Fruit fly (Drosophila melanogaster) whole organism, embryonic: ENCODE data around the gene Nf-YC.

Experiments
- Adf1 ChIP-seq: fragments of 200-800 bp; sonication (Bioruptor generic); IDR thresholded peaks from 2 replicates; pipeline ENCODE4 v1.3.6; 2022; ENCODE audit warnings: missing biosample characterization, missing genetic modification characterization
- Asciz ChIP-seq: fragments of 200-800 bp; sonication (Bioruptor generic); optimal IDR thresholded peaks from 2 replicates; lab custom pipeline; 2017; ENCODE audit warnings: missing biosample characterization, mild to moderate bottlenecking, missing genetic modification characterization, missing genetic modification reagents
- BEAF-32 ChIP-seq: fragments of 200-800 bp; sonication (Bioruptor generic); optimal IDR thresholded peaks from 3 replicates; lab custom pipeline; 2017; ENCODE audit warnings: missing biosample characterization, missing genetic modification characterization, mild to moderate bottlenecking, moderate library complexity, missing genetic modification reagents
- CG10543 ChIP-seq: fragments of 200-800 bp; sonication (Bioruptor generic); optimal IDR thresholded peaks from 3 replicates; lab custom pipeline; 2017; ENCODE audit warnings: missing biosample characterization, mild to moderate bottlenecking, missing genetic modification characterization, moderate library complexity
- CG11398 ChIP-seq: fragments of 200-800 bp; sonication (Bioruptor generic); optimal IDR thresholded peaks from 2 replicates; lab custom pipeline; 2016; ENCODE audit warnings: missing biosample characterization, missing genetic modification characterization
- CG11456 ChIP-seq: fragments of 200-800 bp; sonication (Bioruptor generic); IDR thresholded peaks from 3 replicates; pipeline ENCODE4 v1.3.6; 2022; ENCODE audit warnings: missing biosample characterization, missing genetic modification characterization
- CG11696 ChIP-seq: fragments of 200-800 bp; sonication (Bioruptor generic); IDR thresholded peaks from 2 replicates; pipeline ENCODE4 v1.3.6; 2022; ENCODE audit warnings: missing biosample characterization, missing genetic modification characterization
- CG12299 ChIP-seq: fragments of 200-800 bp; sonication (Bioruptor generic); optimal IDR thresholded peaks from 2 replicates; lab custom pipeline; 2018; ENCODE audit warnings: missing biosample characterization, mild to moderate bottlenecking, missing genetic modification characterization
- CG12659 ChIP-seq: fragments of 200-800 bp; sonication (Bioruptor generic); optimal IDR thresholded peaks from 3 replicates; lab custom pipeline; 2017; ENCODE audit warnings: mild to moderate bottlenecking, missing biosample characterization, missing genetic modification reagents, missing genetic modification characterization
- CG12769 ChIP-seq: fragments of 200-800 bp; sonication (Bioruptor generic); optimal IDR thresholded peaks from 2 replicates; lab custom pipeline; 2019; ENCODE audit warnings: missing biosample characterization, mild to moderate bottlenecking, missing genetic modification characterization, moderate library complexity
- CG13296 ChIP-seq: fragments of 200-800 bp; sonication (Bioruptor generic); optimal IDR thresholded peaks from 3 replicates; lab custom pipeline; 2018; ENCODE audit warnings: missing biosample characterization, mild to moderate bottlenecking, missing genetic modification characterization
- CG13624 ChIP-seq: fragments of 200-800 bp; sonication (Bioruptor generic); optimal IDR thresholded peaks from 2 replicates; lab custom pipeline; 2016; ENCODE audit warnings: missing biosample characterization, missing genetic modification characterization
- CG18011 ChIP-seq: fragments of 200-800 bp; sonication (Bioruptor generic); optimal IDR thresholded peaks from 2 replicates; lab custom pipeline; 2017; ENCODE audit warnings: missing biosample characterization, missing genetic modification characterization, mild to moderate bottlenecking, moderate library complexity, missing genotype
- CG18476 ChIP-seq: fragments of 200-800 bp; sonication (Bioruptor generic); optimal IDR thresholded peaks from 2 replicates; lab custom pipeline; 2016; ENCODE audit warnings: missing biosample characterization, mild to moderate bottlenecking, missing genetic modification characterization
- CG3995 ChIP-seq: fragments of 200-800 bp; sonication (Bioruptor generic); optimal IDR thresholded peaks from 3 replicates; lab custom pipeline; 2016; ENCODE audit warnings: missing biosample characterization, missing genetic modification characterization
- CG4328 ChIP-seq: fragments of 200-800 bp; sonication (Bioruptor generic); optimal IDR thresholded peaks from 3 replicates; lab custom pipeline; 2017; ENCODE audit warnings: missing biosample characterization, missing genetic modification reagents, missing genetic modification characterization
- CG6272 ChIP-seq: fragments of 200-800 bp; sonication (Bioruptor generic); IDR thresholded peaks from 2 replicates; pipeline ENCODE4 v1.3.6; 2022; ENCODE audit warnings: missing biosample characterization, missing genetic modification characterization
- CG7271 ChIP-seq: fragments of 200-800 bp; sonication (Bioruptor generic); optimal IDR thresholded peaks from 2 replicates; lab custom pipeline; 2018; ENCODE audit warnings: missing biosample characterization, mild to moderate bottlenecking, missing genetic modification characterization, moderate library complexity
- CG8944 ChIP-seq: fragments of 200-800 bp; sonication (Bioruptor generic); optimal IDR thresholded peaks from 3 replicates; lab custom pipeline; 2016; ENCODE audit warnings: missing biosample characterization, missing genetic modification characterization
- CHES-1-like ChIP-seq: fragments of 200-800 bp; sonication (Bioruptor generic); optimal IDR thresholded peaks from 2 replicates; lab custom pipeline; 2016; ENCODE audit warnings: missing biosample characterization, missing genetic modification characterization
- CrebB ChIP-seq: fragments of 200-800 bp; sonication (Bioruptor generic); optimal IDR thresholded peaks from 3 replicates; lab custom pipeline; 2018; ENCODE audit warnings: missing biosample characterization, mild to moderate bottlenecking, missing genetic modification characterization
- Dref ChIP-seq: fragments of 200-800 bp; sonication (Bioruptor generic); IDR thresholded peaks from 2 replicates; pipeline ENCODE4 v1.3.6; 2022; ENCODE audit warnings: missing biosample characterization, missing genetic modification characterization
- Elba2 ChIP-seq: fragments of 200-800 bp; sonication (Bioruptor generic); optimal IDR thresholded peaks from 3 replicates; lab custom pipeline; 2016; ENCODE audit warnings: missing biosample characterization, missing genetic modification characterization
- HLH3B ChIP-seq: fragments of 200-800 bp; sonication (Bioruptor generic); IDR thresholded peaks from 2 replicates; pipeline ENCODE4 v1.3.6; 2022; ENCODE audit warnings: missing biosample characterization, missing genetic modification characterization
- Hey ChIP-seq: fragments of 200-800 bp; sonication (Bioruptor generic); optimal IDR thresholded peaks from 3 replicates; lab custom pipeline; 2018; ENCODE audit warnings: missing biosample characterization, mild to moderate bottlenecking, missing genetic modification characterization
- HmgZ ChIP-seq: fragments of 200-800 bp; sonication (Bioruptor generic); optimal IDR thresholded peaks from 2 replicates; lab custom pipeline; 2018; ENCODE audit warnings: missing biosample characterization, mild to moderate bottlenecking, missing genetic modification characterization
- Lhr ChIP-seq: fragments of 200-800 bp; sonication (Bioruptor generic); optimal IDR thresholded peaks from 3 replicates; lab custom pipeline; 2017; ENCODE audit warnings: mild to moderate bottlenecking, missing biosample characterization, missing genetic modification reagents, missing genetic modification characterization
- Lpt ChIP-seq: fragments of >200 bp; optimal IDR thresholded peaks from 2 replicates; lab custom pipeline; 2018; ENCODE audit warnings: missing biosample characterization, missing genetic modification characterization
- Six4 ChIP-seq: fragments of 200-800 bp; sonication (Bioruptor generic); optimal IDR thresholded peaks from 2 replicates; lab custom pipeline; 2016; ENCODE audit warnings: missing biosample characterization, missing genetic modification characterization
- Trl ChIP-seq, 3 experiments: fragments of >200 bp in 2 of 3; fragments of 200-800 bp in 1 of 3; sonication (Bioruptor generic) in 1 of 3; optimal IDR thresholded peaks; 2 replicates in 1 of 3; 3 replicates in 2 of 3; lab custom pipeline; 2016 to 2017; ENCODE audit warnings: missing biosample characterization in 1 of 3, missing genetic modification characterization in 1 of 3
- bab2 ChIP-seq: fragments of 200-800 bp; sonication (Bioruptor generic); optimal IDR thresholded peaks from 2 replicates; lab custom pipeline; 2016; ENCODE audit warnings: missing biosample characterization, missing genetic modification characterization
- bbx ChIP-seq: fragments of 200-800 bp; sonication (Bioruptor generic); IDR thresholded peaks from 2 replicates; pipeline ENCODE4 v1.3.6; 2022; ENCODE audit warnings: missing biosample characterization, missing genetic modification characterization; ENCODE audit not compliant: partially characterized antibody
- bigmax ChIP-seq: fragments of 200-800 bp; sonication (Bioruptor generic); optimal IDR thresholded peaks from 2 replicates; lab custom pipeline; 2018; ENCODE audit warnings: missing biosample characterization, mild to moderate bottlenecking, missing genetic modification characterization
- cwo ChIP-seq: fragments of 200-800 bp; sonication (Bioruptor generic); optimal IDR thresholded peaks from 3 replicates; lab custom pipeline; 2017; ENCODE audit warnings: missing biosample characterization, missing genetic modification characterization, mild to moderate bottlenecking, moderate library complexity, missing genetic modification reagents
- dmrt11E ChIP-seq: fragments of 200-800 bp; sonication (Bioruptor generic); optimal IDR thresholded peaks from 3 replicates; lab custom pipeline; 2018; ENCODE audit warnings: missing biosample characterization, mild to moderate bottlenecking, missing genetic modification characterization, moderate library complexity
- dmrt99B ChIP-seq: fragments of 200-800 bp; sonication (Bioruptor generic); optimal IDR thresholded peaks from 2 replicates; lab custom pipeline; 2018; ENCODE audit warnings: missing biosample characterization, mild to moderate bottlenecking, missing genetic modification characterization, moderate library complexity
- dpn ChIP-seq, 2 experiments: fragments of 200-800 bp; sonication (Bioruptor generic); optimal IDR thresholded peaks; 3 replicates each; lab custom pipeline; 2016; ENCODE audit warnings: missing biosample characterization in 2 of 2, missing genetic modification characterization in 2 of 2
- ems ChIP-seq: fragments of 200-800 bp; sonication (Bioruptor generic); optimal IDR thresholded peaks from 3 replicates; lab custom pipeline; 2016; ENCODE audit warnings: missing biosample characterization, missing genetic modification characterization
- ewg ChIP-seq: fragments of 200-800 bp; sonication (Bioruptor generic); optimal IDR thresholded peaks from 3 replicates; lab custom pipeline; 2017; ENCODE audit warnings: mild to moderate bottlenecking, missing biosample characterization, missing genetic modification reagents, missing genetic modification characterization
- fu2 ChIP-seq: fragments of 200-800 bp; sonication (Bioruptor generic); optimal IDR thresholded peaks from 2 replicates; lab custom pipeline; 2016; ENCODE audit warnings: missing biosample characterization, missing genetic modification characterization
- grn ChIP-seq: fragments of 200-800 bp; sonication (Bioruptor generic); optimal IDR thresholded peaks from 3 replicates; lab custom pipeline; 2017; ENCODE audit warnings: missing biosample characterization, missing genetic modification characterization
- nerfin-2 ChIP-seq: fragments of 200-800 bp; sonication (Bioruptor generic); IDR thresholded peaks from 2 replicates; pipeline ENCODE4 v1.3.6; 2022; ENCODE audit warnings: missing biosample characterization, missing genetic modification characterization; ENCODE audit not compliant: partially characterized antibody
- otp ChIP-seq: fragments of 200-800 bp; sonication (Bioruptor generic); IDR thresholded peaks from 3 replicates; pipeline ENCODE4, ENCODE4 v1.3.6; 2022; ENCODE audit warnings: missing biosample characterization, missing genetic modification characterization
- phol ChIP-seq: fragments of 200-800 bp; sonication (Bioruptor generic); optimal IDR thresholded peaks from 3 replicates; lab custom pipeline; 2018; ENCODE audit warnings: missing biosample characterization, mild to moderate bottlenecking, missing genetic modification characterization, moderate library complexity
- pros ChIP-seq: fragments of 200-800 bp; sonication (Bioruptor generic); optimal IDR thresholded peaks from 3 replicates; lab custom pipeline; 2019; ENCODE audit warnings: missing biosample characterization, mild to moderate bottlenecking, missing genetic modification characterization, moderate library complexity
- schlank ChIP-seq: fragments of 200-800 bp; sonication (Bioruptor generic); optimal IDR thresholded peaks from 2 replicates; lab custom pipeline; 2018; ENCODE audit warnings: missing biosample characterization, mild to moderate bottlenecking, missing genetic modification characterization
- sim ChIP-seq: fragments of 200-800 bp; sonication (Bioruptor generic); IDR thresholded peaks from 2 replicates; pipeline ENCODE4 v1.3.6; 2022; ENCODE audit warnings: missing biosample characterization, missing genetic modification characterization
- sug ChIP-seq: fragments of 200-800 bp; optimal IDR thresholded peaks from 2 replicates; lab custom pipeline; 2019; ENCODE audit warnings: missing biosample characterization, mild to moderate bottlenecking, missing genetic modification characterization, moderate library complexity
- tap ChIP-seq: fragments of 200-800 bp; optimal IDR thresholded peaks from 3 replicates; lab custom pipeline; 2019; ENCODE audit warnings: missing biosample characterization, mild to moderate bottlenecking, missing genetic modification characterization, moderate library complexity
- trem ChIP-seq: fragments of 200-800 bp; optimal IDR thresholded peaks from 3 replicates; lab custom pipeline; 2019; ENCODE audit warnings: missing biosample characterization, mild to moderate bottlenecking, missing genetic modification characterization, moderate library complexity
- unpg ChIP-seq: fragments of 200-800 bp; sonication (Bioruptor generic); optimal IDR thresholded peaks from 3 replicates; lab custom pipeline; 2018; ENCODE audit warnings: missing biosample characterization, mild to moderate bottlenecking, missing genetic modification characterization, moderate library complexity

The Nf-YC gene

DNA sequence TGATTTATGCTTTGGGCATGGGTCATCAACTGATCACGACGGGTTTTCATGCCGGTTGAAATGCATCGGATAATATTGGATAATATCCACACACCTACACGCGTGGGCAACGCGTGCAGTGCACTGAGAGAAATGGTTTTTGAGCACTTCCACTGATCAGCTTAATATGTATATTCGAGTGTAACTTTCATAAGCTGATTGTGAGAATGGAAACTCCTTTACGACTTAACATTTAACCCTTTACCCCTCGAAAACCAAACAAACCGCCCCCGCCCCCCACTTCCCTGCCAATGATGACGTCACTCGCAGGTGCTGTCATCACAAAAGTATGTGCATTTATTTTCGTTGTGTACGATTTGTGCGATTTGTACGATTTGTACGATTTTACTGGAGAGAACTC, 25.9 kb downstream of the Nf-YC start (continued):
- TF ChIP-seq BEAF-32 (GFP tag; lab: Kevin White, UChicago) (no peak), CG8944 (GFP tag; lab: Kevin White, UChicago) (no peak), HLH3B (GFP tag; lab: Robert Waterston, UW) (0 out of 2 replicates have a peak, but pooled peaks have one; percentile 19), CG11456 (GFP tag; lab: Robert Waterston, UW) (no peak), pros (GFP tag; lab: Kevin White, UChicago) (no peak), bbx (no peak), fu2 (GFP tag; lab: Kevin White, UChicago) (no peak), CG18476 (GFP tag; lab: Kevin White, UChicago) (no peak), Elba2 (GFP tag; lab: Kevin White, UChicago) (no peak), trem (no peak), cwo (no peak), CG12299 (tag; lab: Kevin White, UChicago) (no peak), dmrt99B (tag; lab: Kevin White, UChicago) (peak; percentile 49), CG10543 (GFP tag; lab: Kevin White, UChicago) (no peak), phol (tag; lab: Kevin White, UChicago) (peak; percentile 30), bab2 (no peak), ems (GFP tag; lab: Kevin White, UChicago) (no peak), CG13296 (GFP tag; lab: Kevin White, UChicago) (no peak), unpg (GFP tag; lab: Kevin White, UChicago) (no peak), nerfin-2 (no peak), CG18011 (no peak), CrebB (tag; lab: Kevin White, UChicago) (no peak), CG7271 (tag; lab: Kevin White, UChicago) (no peak), otp (GFP tag; lab: Robert Waterston, UW) (0 out of 3 replicates have a peak, but pooled peaks have one; percentile 29), ewg (GFP tag; lab: Kevin White, UChicago) (peak; percentile 2), HmgZ (tag; lab: Kevin White, UChicago) (no peak), CG11398 (GFP tag; lab: Kevin White, UChicago) (no peak), CG3995 (GFP tag; lab: Kevin White, UChicago) (no peak), CHES-1-like (GFP tag; lab: Kevin White, UChicago) (no peak), tap (tag; lab: Kevin White, UChicago) (no peak), CG6272 (GFP tag; lab: Robert Waterston, UW) (no peak), CG12659 (GFP tag; lab: Kevin White, UChicago) (no peak), dmrt11E (tag; lab: Kevin White, UChicago) (no peak), Adf1 (GFP tag; lab: Robert Waterston, UW) (no peak), schlank (tag; lab: Kevin White, UChicago) (no peak), Trl (optimal IDR thresholded peaks at IDR 0.05; lab: Kevin White, UChicago) (no peak), Trl (GFP tag; optimal IDR thresholded peaks at IDR 0.05; lab: Kevin White, UChicago) (no peak), CG11696 (no peak), Six4 (GFP tag; lab: Kevin White, UChicago) (no peak), Lhr (GFP tag; lab: Kevin White, UChicago) (no peak), CG12769 (no peak), grn (no peak), sim (GFP tag; lab: Robert Waterston, UW) (no peak), Lpt (GFP tag; lab: Kevin White, UChicago) (no peak), Dref (GFP tag; lab: Robert Waterston, UW) (no peak), dpn (GFP tag; optimal IDR thresholded peaks at IDR 0.05; lab: Kevin White, UChicago) (no peak), Hey (tag; lab: Kevin White, UChicago) (no peak), sug (tag; lab: Kevin White, UChicago) (no peak), CG4328 (GFP tag; lab: Kevin White, UChicago) (no peak), bigmax (no peak), Asciz (GFP tag; lab: Kevin White, UChicago) (peak; percentile 4), CG13624 (GFP tag; lab: Kevin White, UChicago) (no peak)
